Worm (Caenorhabditis elegans) whole organism, L1 larva: ENCODE data around the gene txt-18.

Experiments used
- C34B4.2 ChIP-seq: sonication (generic microtip); optimal IDR thresholded peaks from 2 replicates; lab custom pipeline; 2017; ENCODE audit warnings: mild to moderate bottlenecking, missing genetic modification characterization, missing compliant biosample characterization
- F16B12.6 ChIP-seq: fragments of 150-350 bp; optimal IDR thresholded peaks from 2 replicates; lab custom pipeline; 2014; ENCODE audit warnings: missing biosample characterization, missing genetic modification characterization
- Y116A8C.19 ChIP-seq: sonication (generic microtip); optimal IDR thresholded peaks from 2 replicates; lab custom pipeline; 2016; ENCODE audit warnings: missing compliant biosample characterization, missing genetic modification characterization, borderline replicate concordance
- alr-1 ChIP-seq: fragments of 200-800 bp; sonication (Bioruptor generic); optimal IDR thresholded peaks from 2 replicates; lab custom pipeline; 2018; ENCODE audit warnings: borderline replicate concordance, mild to moderate bottlenecking, missing genetic modification characterization, missing compliant biosample characterization
- ceh-8 ChIP-seq: fragments of 200-800 bp; sonication (Bioruptor generic); optimal IDR thresholded peaks from 2 replicates; lab custom pipeline; 2018; ENCODE audit warnings: mild to moderate bottlenecking, missing genetic modification characterization, moderate library complexity, missing compliant biosample characterization
- ceh-82 ChIP-seq, 3 experiments: fragments of 150-350 bp in 1 of 3; sonication (generic microtip) in 2 of 3; optimal IDR thresholded peaks; 2 replicates each; lab custom pipeline; 2014 to 2017; ENCODE audit warnings: missing biosample characterization in 3 of 3, missing genetic modification characterization in 3 of 3
- ceh-88 ChIP-seq: fragments of 200-800 bp; sonication (Bioruptor generic); IDR thresholded peaks from 2 replicates; pipeline ENCODE4 v1.3.6; 2022; ENCODE audit warnings: missing genetic modification characterization, missing compliant biosample characterization
- dpl-1 ChIP-seq, 3 experiments: fragments of 150-350 bp in 2 of 3; sonication (generic microtip) in 1 of 3; optimal IDR thresholded peaks; 2 replicates each; lab custom pipeline; 2014 to 2017; ENCODE audit warnings: missing biosample characterization in 3 of 3, missing genetic modification characterization in 3 of 3, missing genetic modification reagents in 3 of 3
- efl-1 ChIP-seq, 4 experiments: fragments of 150-350 bp; optimal IDR thresholded peaks in 3 of 4; peaks in 1 of 4; 1 replicate in 1 of 4; 2 replicates in 3 of 4; lab custom pipeline; 2014; ENCODE audit warnings: missing biosample characterization in 2 of 4, missing genetic modification characterization in 2 of 4, missing genetic modification reagents in 2 of 4
- egl-13 ChIP-seq: sonication (generic microtip); optimal IDR thresholded peaks from 2 replicates; lab custom pipeline; 2016; ENCODE audit warnings: missing genotype, missing genetic modification reagents, missing genetic modification characterization, missing compliant biosample characterization
- egl-27 ChIP-seq, 2 experiments: fragments of 150-350 bp in 1 of 2; sonication (generic microtip); optimal IDR thresholded peaks; 3 replicates each; lab custom pipeline; 2017 to 2018; ENCODE audit warnings: missing biosample characterization in 2 of 2, missing genetic modification characterization in 2 of 2, missing genetic modification reagents in 2 of 2
- elt-3 ChIP-seq, 6 experiments: fragments of 150-350 bp in 1 of 6; sonication (generic microtip); optimal IDR thresholded peaks; 2 replicates each; lab custom pipeline; 2017 to 2018; ENCODE audit warnings: missing biosample characterization in 6 of 6, missing genetic modification characterization in 6 of 6, inconsistent platforms in 1 of 6
- ets-5 ChIP-seq: fragments of 200-800 bp; sonication (Bioruptor generic); IDR thresholded peaks from 2 replicates; pipeline ENCODE4 v1.3.6; 2022; ENCODE audit warnings: missing genetic modification characterization, missing compliant biosample characterization
- fkh-4 ChIP-seq: sonication (generic microtip); optimal IDR thresholded peaks from 2 replicates; lab custom pipeline; 2016; ENCODE audit warnings: missing compliant biosample characterization, missing genetic modification characterization, borderline replicate concordance
- fos-1 ChIP-seq: fragments of 150-350 bp; optimal IDR thresholded peaks from 2 replicates; lab custom pipeline; 2014; ENCODE audit warnings: missing biosample characterization, missing genetic modification characterization
- hlh-4 ChIP-seq: sonication (generic microtip); optimal IDR thresholded peaks from 2 replicates; lab custom pipeline; 2016; ENCODE audit warnings: mild to moderate bottlenecking, missing genetic modification characterization, missing compliant biosample characterization
- hpl-2 ChIP-seq: fragments of 150-350 bp; optimal IDR thresholded peaks from 2 replicates; lab custom pipeline; 2014; ENCODE audit warnings: missing biosample characterization, missing genetic modification reagents, missing genetic modification characterization
- irx-1 ChIP-seq: sonication (generic microtip); optimal IDR thresholded peaks from 2 replicates; lab custom pipeline; 2016; ENCODE audit warnings: missing genetic modification characterization, missing compliant biosample characterization
- isw-1 ChIP-seq: fragments of 200-800 bp; sonication (Bioruptor generic); IDR thresholded peaks from 2 replicates; pipeline ENCODE4 v1.3.6; 2022; ENCODE audit warnings: missing genetic modification characterization, missing compliant biosample characterization
- jun-1 ChIP-seq: fragments of 150-350 bp; optimal IDR thresholded peaks from 2 replicates; lab custom pipeline; 2014; ENCODE audit warnings: missing biosample characterization, missing genetic modification reagents, missing genetic modification characterization
- lin-15B ChIP-seq: fragments of 150-350 bp; sonication (generic microtip); optimal IDR thresholded peaks from 3 replicates; lab custom pipeline; 2014; ENCODE audit warnings: missing biosample characterization, missing genetic modification characterization
- lin-39 ChIP-seq: fragments of 150-350 bp; optimal IDR thresholded peaks from 2 replicates; lab custom pipeline; 2014; ENCODE audit warnings: missing biosample characterization, missing genetic modification reagents, missing genetic modification characterization
- lir-3 ChIP-seq: sonication (generic microtip); optimal IDR thresholded peaks from 2 replicates; lab custom pipeline; 2016; ENCODE audit warnings: mild to moderate bottlenecking, missing genetic modification characterization, moderate library complexity, missing compliant biosample characterization; ENCODE audit not compliant: poor library complexity
- lsy-2 ChIP-seq, 2 experiments: fragments of 150-350 bp; optimal IDR thresholded peaks; 2 replicates each; lab custom pipeline; 2014; ENCODE audit warnings: missing biosample characterization in 2 of 2, missing genetic modification characterization in 2 of 2
- mab-9 ChIP-seq: fragments of 200-800 bp; sonication (Bioruptor generic); IDR thresholded peaks from 2 replicates; pipeline ENCODE4 v1.3.6; 2022; ENCODE audit warnings: missing genetic modification reagents, missing genetic modification characterization, missing compliant biosample characterization
- mep-1 ChIP-seq: fragments of 150-350 bp; optimal IDR thresholded peaks from 2 replicates; lab custom pipeline; 2014; ENCODE audit warnings: missing biosample characterization, missing genetic modification characterization
- nhr-11 ChIP-seq: fragments of 150-350 bp; optimal IDR thresholded peaks from 2 replicates; lab custom pipeline; 2014; ENCODE audit warnings: missing biosample characterization, missing genetic modification characterization
- nhr-12 ChIP-seq: sonication (generic microtip); optimal IDR thresholded peaks from 2 replicates; lab custom pipeline; 2017; ENCODE audit warnings: missing biosample characterization, missing genetic modification characterization
- nhr-28 ChIP-seq: fragments of 150-350 bp; optimal IDR thresholded peaks from 2 replicates; lab custom pipeline; 2014; ENCODE audit warnings: missing biosample characterization, missing genetic modification characterization
- nhr-76 ChIP-seq: sonication (generic microtip); optimal IDR thresholded peaks from 2 replicates; lab custom pipeline; 2017; ENCODE audit warnings: missing biosample characterization, missing genetic modification characterization
- nhr-77 ChIP-seq: fragments of 150-350 bp; optimal IDR thresholded peaks from 2 replicates; lab custom pipeline; 2014; ENCODE audit warnings: missing biosample characterization, missing genetic modification characterization
- nhr-85 ChIP-seq: sonication (generic microtip); peaks from one replicate; lab custom pipeline; 2016; ENCODE audit warnings: missing genetic modification characterization, inconsistent platforms, missing compliant biosample characterization
- pag-3 ChIP-seq: sonication (generic microtip); optimal IDR thresholded peaks from 2 replicates; lab custom pipeline; 2017; ENCODE audit warnings: missing genetic modification characterization, mild to moderate bottlenecking, missing compliant biosample characterization, antibody characterized with exemption, borderline replicate concordance; ENCODE audit not compliant: insufficient read depth
- pqm-1 ChIP-seq: sonication (generic microtip); optimal IDR thresholded peaks from 3 replicates; lab custom pipeline; 2017; ENCODE audit warnings: missing biosample characterization, missing genetic modification characterization
- skn-1 ChIP-seq: fragments of 150-350 bp; optimal IDR thresholded peaks from 2 replicates; lab custom pipeline; 2014; ENCODE audit warnings: missing biosample characterization, missing genetic modification characterization
- sptf-1 ChIP-seq: fragments of 150-350 bp; optimal IDR thresholded peaks from 2 replicates; lab custom pipeline; 2014; ENCODE audit warnings: missing biosample characterization, missing genetic modification characterization
- sup-37 ChIP-seq: fragments of 200-800 bp; sonication (Bioruptor generic); optimal IDR thresholded peaks from 2 replicates; lab custom pipeline; 2018; ENCODE audit warnings: mild to moderate bottlenecking, missing genetic modification characterization, missing compliant biosample characterization
- swsn-7 ChIP-seq: sonication (generic microtip); optimal IDR thresholded peaks from 2 replicates; lab custom pipeline; 2016; ENCODE audit warnings: missing genetic modification characterization, missing compliant biosample characterization
- tbx-2 ChIP-seq: sonication (generic microtip); optimal IDR thresholded peaks from 2 replicates; lab custom pipeline; 2016; ENCODE audit warnings: missing genetic modification characterization, missing compliant biosample characterization
- unc-130 ChIP-seq: fragments of 150-350 bp; optimal IDR thresholded peaks from 2 replicates; lab custom pipeline; 2017; ENCODE audit warnings: missing biosample characterization, missing genetic modification characterization, inconsistent platforms
- unc-62 ChIP-seq: fragments of 150-350 bp; optimal IDR thresholded peaks from 2 replicates; lab custom pipeline; 2014; ENCODE audit warnings: missing biosample characterization, missing genetic modification reagents, missing genetic modification characterization
- unc-98 ChIP-seq: fragments of 200-800 bp; sonication (Bioruptor generic); IDR thresholded peaks from 2 replicates; pipeline ENCODE4 v1.3.6; 2022; ENCODE audit warnings: missing genetic modification characterization, missing compliant biosample characterization
- vab-15 ChIP-seq: sonication (generic microtip); optimal IDR thresholded peaks from 2 replicates; lab custom pipeline; 2017; ENCODE audit warnings: missing genotype, mild to moderate bottlenecking, missing genetic modification characterization, missing compliant biosample characterization
- xbp-1 ChIP-seq: sonication (generic microtip); optimal IDR thresholded peaks from 2 replicates; lab custom pipeline; 2016; ENCODE audit warnings: missing genetic modification characterization, missing compliant biosample characterization
- zag-1 ChIP-seq: fragments of 150-350 bp; optimal IDR thresholded peaks from 2 replicates; lab custom pipeline; 2014; ENCODE audit warnings: missing biosample characterization, missing genetic modification characterization
- zip-4 ChIP-seq: fragments of 200-800 bp; sonication (Bioruptor generic); optimal IDR thresholded peaks from 2 replicates; lab custom pipeline; 2018; ENCODE audit warnings: mild to moderate bottlenecking, missing genetic modification characterization, moderate library complexity, missing compliant biosample characterization
- ztf-4 ChIP-seq: fragments of 150-350 bp; optimal IDR thresholded peaks from 2 replicates; lab custom pipeline; 2014; ENCODE audit warnings: missing biosample characterization, missing genetic modification characterization

txt-18 gene

ce11 chrII:6347341-6348118 lies 3.7 kb downstream of the txt-18 start, which contains the start of gene lgg-1 (continued):
- TF ChIP-seq swsn-7 (peak; percentile 71), unc-130 (tag; lab: Kevin White, UChicago) (no peak), mab-9 (peak; percentile 40), dpl-1 (GFP tag; optimal IDR thresholded peaks at IDR 0.05; lab: Kevin White, UChicago) (peak in 2 of 3 experiments; percentile 15 to 20), hlh-4 (tag; lab: Kevin White, UChicago) (peak; percentile 17), zag-1 (tag; lab: Kevin White, UChicago) (no peak), fkh-4 (tag; lab: Kevin White, UChicago) (no peak), pag-3 (tag; lab: Kevin White, UChicago) (no peak), unc-98 (GFP tag; lab: Robert Waterston, UW) (no peak), Y116A8C.19 (tag; lab: Kevin White, UChicago) (no peak), pqm-1 (tag; lab: Kevin White, UChicago) (no peak)

ce11 chrII:6348360-6348759 lies 4.5 kb downstream of the txt-18 start:
- peak; percentile 93 for TF ChIP-seq jun-1
- TF ChIP-seq Y116A8C.19 (tag; lab: Kevin White, UChicago), result no peak
- no peak for TF ChIP-seq nhr-12
- TF ChIP-seq zag-1 (tag; lab: Kevin White, UChicago), result no peak
- peak; percentile 20 for TF ChIP-seq lin-15B
- peak; percentile 46 for TF ChIP-seq egl-13 (tag; lab: Kevin White, UChicago)
- TF ChIP-seq lin-39 (tag; lab: Kevin White, UChicago), result peak; percentile 53
- TF ChIP-seq vab-15 (tag; lab: Kevin White, UChicago), result no peak
- TF ChIP-seq nhr-77, result peak; percentile 28
- no peak; the same call in 1 of the 2 replicates for TF ChIP-seq ceh-88 (GFP tag; lab: Robert Waterston, UW)
- peak; percentile 80 for TF ChIP-seq skn-1 (tag; lab: Kevin White, UChicago)
- TF ChIP-seq unc-62 (GFP tag; lab: Kevin White, UChicago), result no peak
- no peak for TF ChIP-seq nhr-28 (tag; lab: Kevin White, UChicago)
- peak; percentile 89 for TF ChIP-seq nhr-85
- TF ChIP-seq irx-1, result peak; percentile 74
- no peak for TF ChIP-seq hlh-4 (tag; lab: Kevin White, UChicago)
- TF ChIP-seq sptf-1 (tag; lab: Kevin White, UChicago), result no peak
- TF ChIP-seq alr-1 (tag; lab: Kevin White, UChicago), result no peak
- TF ChIP-seq mab-9, result peak; percentile 70
- TF ChIP-seq efl-1 (optimal IDR thresholded peaks at IDR 0.05; lab: Kevin White, UChicago), result peak; percentile 82 to 85
- TF ChIP-seq efl-1 (GFP tag; optimal IDR thresholded peaks at IDR 0.05 in 1 of 2; lab: Kevin White, UChicago), result peak; percentile 69 to 98
- peak; percentile 73 for TF ChIP-seq ceh-8 (GFP tag; lab: Kevin White, UChicago)
- peak; percentile 96 for TF ChIP-seq ztf-4 (tag; lab: Kevin White, UChicago)
- peak; percentile 66 for TF ChIP-seq unc-130 (tag; lab: Kevin White, UChicago)
- peak in 5 of 6 experiments; percentile 19 to 93 (median 59) for TF ChIP-seq elt-3 (tag; optimal IDR thresholded peaks at IDR 0.05; lab: Kevin White, UChicago)
- TF ChIP-seq lsy-2 (tag; optimal IDR thresholded peaks at IDR 0.05; lab: Kevin White, UChicago), result peak; percentile 88 to 91
- no peak for TF ChIP-seq F16B12.6
- peak; percentile 22 for TF ChIP-seq sup-37
- peak; percentile 68 for TF ChIP-seq nhr-11 (tag; lab: Kevin White, UChicago)
- TF ChIP-seq C34B4.2 (tag; lab: Kevin White, UChicago), result no peak
- TF ChIP-seq zip-4, result peak; percentile 66
- TF ChIP-seq hpl-2 (GFP tag; lab: Kevin White, UChicago), result peak; percentile 81
- peak; percentile 85 for TF ChIP-seq fos-1 (tag; lab: Kevin White, UChicago)
- TF ChIP-seq xbp-1, result peak; percentile 90
- peak; percentile 78 for TF ChIP-seq lir-3 (tag; lab: Kevin White, UChicago)
- TF ChIP-seq nhr-76 (tag; lab: Kevin White, UChicago), result no peak
- no peak for TF ChIP-seq ets-5 (GFP tag; lab: Robert Waterston, UW)
- peak; percentile 84 to 92 (median 85) for TF ChIP-seq ceh-82 (tag; optimal IDR thresholded peaks at IDR 0.05; lab: Kevin White, UChicago)
- TF ChIP-seq unc-98 (GFP tag; lab: Robert Waterston, UW), result no peak
- TF ChIP-seq mep-1 (tag; lab: Kevin White, UChicago), result peak; percentile 95
- peak; percentile 47 to 61 for TF ChIP-seq egl-27 (tag; optimal IDR thresholded peaks at IDR 0.05; lab: Kevin White, UChicago)
- TF ChIP-seq isw-1 (GFP tag; lab: Robert Waterston, UW), result peak; percentile 67
- TF ChIP-seq tbx-2 (tag; lab: Kevin White, UChicago), result peak; percentile 94
